Worm (Caenorhabditis elegans) whole organism, early embryonic: ENCODE data around the gene F20B6.4.

ENCODE experiments used
- B0310.2 ChIP-seq: sonication (generic microtip); optimal IDR thresholded peaks from 2 replicates; lab custom pipeline; 2016; ENCODE audit warnings: mild to moderate bottlenecking, missing genetic modification characterization, missing compliant biosample characterization
- F13C5.2 ChIP-seq: sonication (generic microtip); optimal IDR thresholded peaks from 2 replicates; lab custom pipeline; 2017; ENCODE audit warnings: mild to moderate bottlenecking, missing genetic modification characterization, inconsistent platforms, missing compliant biosample characterization
- ama-1 ChIP-seq: fragments of 150-350 bp; optimal IDR thresholded peaks from 2 replicates; lab custom pipeline; 2014
- ceh-13 ChIP-seq: fragments of 200-800 bp; sonication (Bioruptor generic); optimal IDR thresholded peaks from 2 replicates; lab custom pipeline; 2018; ENCODE audit warnings: mild to moderate bottlenecking, missing genetic modification characterization, missing compliant biosample characterization
- ceh-36 ChIP-seq: sonication (generic microtip); optimal IDR thresholded peaks from 2 replicates; lab custom pipeline; 2016; ENCODE audit warnings: missing genetic modification characterization, inconsistent platforms, missing compliant biosample characterization
- hmbx-1 ChIP-seq: sonication (generic microtip); optimal IDR thresholded peaks from 2 replicates; lab custom pipeline; 2016; ENCODE audit warnings: mild to moderate bottlenecking, missing genetic modification characterization, missing compliant biosample characterization
- hmg-4 ChIP-seq: fragments of 200-800 bp; sonication (Bioruptor generic); optimal IDR thresholded peaks from 2 replicates; lab custom pipeline; 2018; ENCODE audit warnings: mild to moderate bottlenecking, missing genetic modification characterization, missing compliant biosample characterization
- pes-1 ChIP-seq: fragments of 200-800 bp; sonication (Bioruptor generic); IDR thresholded peaks from 2 replicates; pipeline ENCODE4 v1.3.6; 2022; ENCODE audit warnings: missing genetic modification reagents, missing genetic modification characterization, missing compliant biosample characterization
- tbx-37 ChIP-seq: fragments of 200-800 bp; sonication (Bioruptor generic); conservative IDR thresholded peaks from 2 replicates; pipeline ENCODE4 v1.3.6; 2022; ENCODE audit warnings: missing genetic modification reagents, missing genetic modification characterization, missing compliant biosample characterization
- tra-4 ChIP-seq: sonication (generic microtip); optimal IDR thresholded peaks from 2 replicates; lab custom pipeline; 2017; ENCODE audit warnings: missing genetic modification characterization, missing compliant biosample characterization

DNA sequence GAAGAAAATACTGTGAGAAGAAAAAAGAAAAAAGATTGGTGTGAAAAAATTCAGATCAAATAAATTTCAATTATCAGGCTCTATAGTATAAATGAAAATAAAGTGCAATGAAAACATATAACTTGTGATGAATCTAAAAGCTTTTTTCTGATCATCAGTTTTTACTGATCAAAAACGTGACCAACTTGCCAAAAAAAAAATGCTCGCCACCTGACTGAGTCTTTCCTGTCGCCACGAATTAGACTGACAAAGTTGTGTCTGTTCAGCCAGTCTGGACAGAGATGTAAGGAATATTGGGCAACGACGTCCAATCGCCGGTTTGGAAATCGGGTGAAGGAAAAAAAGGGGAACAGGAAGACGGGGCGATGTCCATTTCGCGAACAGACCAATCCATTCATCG is 23.2 kb upstream of the F20B6.4 start:
- TF ChIP-seq tbx-37 (GFP tag; lab: Robert Waterston, UW): no peak
- no peak for TF ChIP-seq ama-1 (lab: Kevin White, UChicago)
- TF ChIP-seq F13C5.2 (tag; lab: Kevin White, UChicago): no peak
- no peak for TF ChIP-seq B0310.2 (tag; lab: Kevin White, UChicago)
- no peak for TF ChIP-seq hmg-4 (GFP tag; lab: Kevin White, UChicago)
- TF ChIP-seq hmbx-1: no peak
- no peak for TF ChIP-seq ceh-13 (GFP tag; lab: Kevin White, UChicago)
- no peak for TF ChIP-seq pes-1 (GFP tag; lab: Robert Waterston, UW)
- no peak for TF ChIP-seq tra-4
- TF ChIP-seq ceh-36: no peak
